Fruit fly (Drosophila melanogaster) whole organism, embryonic: ENCODE results near the gene ec.

Source experiments
- CG17385 ChIP-seq: fragments of 200-800 bp; sonication (Bioruptor generic); optimal IDR thresholded peaks from 3 replicates; lab custom pipeline; 2018; ENCODE audit warnings: missing biosample characterization, mild to moderate bottlenecking, missing genetic modification characterization
- CG17829 ChIP-seq: fragments of 200-800 bp; optimal IDR thresholded peaks from 2 replicates; lab custom pipeline; 2019; ENCODE audit warnings: missing biosample characterization, mild to moderate bottlenecking, missing genetic modification characterization, moderate library complexity
- CG2712 ChIP-seq: fragments of 200-800 bp; optimal IDR thresholded peaks from 3 replicates; lab custom pipeline; 2019; ENCODE audit warnings: missing biosample characterization, mild to moderate bottlenecking, missing genetic modification characterization, moderate library complexity
- CG3163 ChIP-seq: fragments of 200-800 bp; sonication (Bioruptor generic); optimal IDR thresholded peaks from 3 replicates; lab custom pipeline; 2016; ENCODE audit warnings: missing biosample characterization, missing genetic modification characterization
- CG43689 ChIP-seq: fragments of 200-800 bp; sonication (Bioruptor generic); IDR thresholded peaks from 2 replicates; pipeline ENCODE4 v1.3.6; 2022; ENCODE audit warnings: missing biosample characterization, missing genetic modification characterization
- CG9609 ChIP-seq: fragments of 200-800 bp; sonication (Bioruptor generic); optimal IDR thresholded peaks from 3 replicates; lab custom pipeline; 2016; ENCODE audit warnings: missing biosample characterization, missing genetic modification characterization
- Side ChIP-seq: fragments of 200-800 bp; sonication (Bioruptor generic); optimal IDR thresholded peaks from 2 replicates; lab custom pipeline; 2016; ENCODE audit warnings: missing biosample characterization, missing genetic modification characterization
- pan ChIP-seq, 4 experiments: fragments of >200 bp in 3 of 4; fragments of 200-800 bp in 1 of 4; sonication (Bioruptor generic) in 1 of 4; optimal IDR thresholded peaks in 3 of 4; IDR thresholded peaks in 1 of 4; 2 replicates each; pipeline versions ENCODE4 v1.3.6 to Lab custom; 2017 to 2022; ENCODE audit warnings: missing biosample characterization in 2 of 4, missing genetic modification characterization in 2 of 4, mixed read lengths in 1 of 4
- unc-4 ChIP-seq: fragments of 200-800 bp; sonication (Bioruptor generic); IDR thresholded peaks from 2 replicates; pipeline ENCODE4 v1.3.6; 2022; ENCODE audit warnings: missing biosample characterization, missing genetic modification characterization; ENCODE audit not compliant: partially characterized antibody

DNA sequence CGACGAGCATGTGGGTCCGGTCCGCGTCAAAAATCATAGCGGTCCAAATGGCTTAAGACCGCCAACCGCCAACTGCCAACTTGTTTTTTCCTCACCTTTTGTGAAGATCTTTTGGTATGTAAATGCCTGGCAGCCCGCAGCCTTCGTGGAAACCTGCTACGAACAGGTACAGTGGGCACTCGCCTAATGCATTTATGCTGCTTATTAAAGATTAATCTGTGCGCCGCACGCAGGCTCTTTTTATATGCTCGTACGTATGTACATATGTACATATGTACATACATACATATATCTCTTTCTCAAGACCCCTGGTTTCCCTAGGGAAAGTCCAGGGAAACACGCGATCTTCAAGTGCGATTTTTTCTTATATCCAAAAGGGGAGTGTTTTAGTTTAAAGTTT, 34.9 kb downstream of the ec start:
- TF ChIP-seq CG17385 (GFP tag; lab: Kevin White, UChicago) (no peak), CG2712 (no peak), CG9609 (GFP tag; lab: Kevin White, UChicago) (no peak), unc-4 (GFP tag; lab: Robert Waterston, UW) (no peak), pan (optimal IDR thresholded peaks at IDR 0.05; lab: Kevin White, UChicago) (no peak), pan (GFP tag; optimal IDR thresholded peaks at IDR 0.05 in 1 of 2, IDR thresholded peaks at IDR 0.05 in 1 of 2) (no peak), CG43689 (GFP tag; lab: Robert Waterston, UW) (no peak), CG17829 (tag; lab: Kevin White, UChicago) (no peak), Side (no peak), CG3163 (GFP tag; lab: Kevin White, UChicago) (no peak)
